Fruit fly (Drosophila melanogaster): ENCODE measurements around the gene CG6321.

- TF ChIP-seq pad (GFP tag; optimal IDR thresholded peaks at IDR 0.05): no peak
- TF ChIP-seq CG14711 (tag; optimal IDR thresholded peaks at IDR 0.05): no peak
- TF ChIP-seq CG12768 (GFP tag; optimal IDR thresholded peaks at IDR 0.05): no peak
Observed at dm6 chr3L:11062441-11062840, 1.4 kb upstream of the CG6321 start, which contains the start of gene CG32069.

Data from whole organism, adult.